Worm (Caenorhabditis elegans) whole organism, mixed stage, embryonic: ENCODE data around the gene col-89.

ENCODE experiments used
- M03D4.4 ChIP-seq: sonication (generic microtip); optimal IDR thresholded peaks from 2 replicates; lab custom pipeline; 2017; ENCODE audit warnings: mild to moderate bottlenecking, missing genetic modification characterization, missing compliant biosample characterization
- bed-3 ChIP-seq: fragments of 200-800 bp; sonication (Bioruptor generic); optimal IDR thresholded peaks from 3 replicates; lab custom pipeline; 2018; ENCODE audit warnings: mild to moderate bottlenecking, missing genetic modification characterization, moderate library complexity, missing compliant biosample characterization
- blmp-1 ChIP-seq: fragments of 150-350 bp; optimal IDR thresholded peaks from 2 replicates; lab custom pipeline; 2014; ENCODE audit warnings: missing biosample characterization, missing genetic modification characterization
- ceh-39 ChIP-seq: fragments of 150-350 bp; optimal IDR thresholded peaks from 2 replicates; lab custom pipeline; 2014; ENCODE audit warnings: missing biosample characterization, missing genetic modification characterization
- ceh-43 ChIP-seq: fragments of 200-800 bp; sonication (Bioruptor generic); optimal IDR thresholded peaks from 2 replicates; lab custom pipeline; 2018; ENCODE audit warnings: mild to moderate bottlenecking, missing genetic modification characterization, moderate library complexity, missing compliant biosample characterization
- ceh-83 ChIP-seq: fragments of 200-800 bp; sonication (Bioruptor generic); optimal IDR thresholded peaks from 2 replicates; lab custom pipeline; 2018; ENCODE audit warnings: mild to moderate bottlenecking, missing genetic modification characterization, missing compliant biosample characterization
- ces-1 ChIP-seq: fragments of 150-350 bp; optimal IDR thresholded peaks from 2 replicates; lab custom pipeline; 2014; ENCODE audit warnings: missing biosample characterization, missing genetic modification reagents, missing genetic modification characterization
- cnd-1 ChIP-seq: fragments of 200-800 bp; sonication (Bioruptor generic); optimal IDR thresholded peaks from 2 replicates; lab custom pipeline; 2018; ENCODE audit warnings: mild to moderate bottlenecking, missing genetic modification characterization, missing compliant biosample characterization
- drap-1 ChIP-seq: fragments of 200-800 bp; sonication (Bioruptor generic); optimal IDR thresholded peaks from 3 replicates; lab custom pipeline; 2018; ENCODE audit warnings: mild to moderate bottlenecking, missing genetic modification characterization, missing compliant biosample characterization
- elt-1 ChIP-seq: sonication (generic microtip); optimal IDR thresholded peaks from 2 replicates; lab custom pipeline; 2017; ENCODE audit warnings: missing genetic modification characterization, mild to moderate bottlenecking, missing compliant biosample characterization, antibody characterized with exemption, moderate library complexity, borderline replicate concordance; ENCODE audit not compliant: insufficient read depth
- elt-3 ChIP-seq: fragments of 150-350 bp; optimal IDR thresholded peaks from 2 replicates; lab custom pipeline; 2014; ENCODE audit warnings: missing biosample characterization, missing genetic modification characterization
- flh-1 ChIP-seq: fragments of 200-800 bp; sonication (Bioruptor generic); optimal IDR thresholded peaks from 2 replicates; lab custom pipeline; 2018; ENCODE audit warnings: mild to moderate bottlenecking, missing genetic modification characterization, moderate library complexity, missing compliant biosample characterization
- ham-2 ChIP-seq: fragments of 200-800 bp; sonication (Bioruptor generic); optimal IDR thresholded peaks from 2 replicates; lab custom pipeline; 2018; ENCODE audit warnings: mild to moderate bottlenecking, missing genetic modification characterization, missing compliant biosample characterization
- hlh-1 ChIP-seq: fragments of 150-350 bp; optimal IDR thresholded peaks from 2 replicates; lab custom pipeline; 2014; ENCODE audit warnings: missing biosample characterization, missing genetic modification reagents, missing genetic modification characterization
- lin-13 ChIP-seq: fragments of 150-350 bp; optimal IDR thresholded peaks from 2 replicates; lab custom pipeline; 2014; ENCODE audit warnings: missing biosample characterization, missing genetic modification characterization
- lin-32 ChIP-seq: fragments of 200-800 bp; sonication (Bioruptor generic); optimal IDR thresholded peaks from 2 replicates; lab custom pipeline; 2018; ENCODE audit warnings: mild to moderate bottlenecking, missing genetic modification characterization, missing compliant biosample characterization
- lsy-2 ChIP-seq: fragments of 150-350 bp; optimal IDR thresholded peaks from 2 replicates; lab custom pipeline; 2014; ENCODE audit warnings: missing biosample characterization, missing genetic modification characterization
- mab-5 ChIP-seq: fragments of 150-350 bp; optimal IDR thresholded peaks from 2 replicates; lab custom pipeline; 2014; ENCODE audit warnings: missing biosample characterization, missing genetic modification characterization
- mep-1 ChIP-seq: fragments of 150-350 bp; optimal IDR thresholded peaks from 2 replicates; lab custom pipeline; 2017; ENCODE audit warnings: missing biosample characterization, missing genetic modification reagents, missing genetic modification characterization, inconsistent platforms
- mls-2 ChIP-seq: sonication (generic microtip); optimal IDR thresholded peaks from 2 replicates; lab custom pipeline; 2016; ENCODE audit warnings: mild to moderate bottlenecking, missing genetic modification characterization, moderate library complexity, missing compliant biosample characterization
- nhr-12 ChIP-seq: fragments of 150-350 bp; optimal IDR thresholded peaks from 2 replicates; lab custom pipeline; 2014; ENCODE audit warnings: missing biosample characterization, missing genetic modification characterization
- nhr-2 ChIP-seq: fragments of 150-350 bp; optimal IDR thresholded peaks from 2 replicates; lab custom pipeline; 2014; ENCODE audit warnings: missing biosample characterization, missing genetic modification characterization
- nhr-237 ChIP-seq: fragments of 150-350 bp; optimal IDR thresholded peaks from 2 replicates; lab custom pipeline; 2014; ENCODE audit warnings: missing biosample characterization, missing genetic modification characterization
- nhr-28 ChIP-seq: fragments of 150-350 bp; optimal IDR thresholded peaks from 2 replicates; lab custom pipeline; 2014; ENCODE audit warnings: missing biosample characterization, missing genetic modification characterization
- nhr-76 ChIP-seq: sonication (generic microtip); optimal IDR thresholded peaks from 2 replicates; lab custom pipeline; 2017; ENCODE audit warnings: missing biosample characterization, missing genetic modification characterization
- pha-4 ChIP-seq: fragments of 150-350 bp; optimal IDR thresholded peaks from 2 replicates; lab custom pipeline; 2018; ENCODE audit warnings: missing biosample characterization, missing genetic modification reagents, missing genetic modification characterization
- sem-2 ChIP-seq: fragments of 200-800 bp; sonication (Bioruptor generic); optimal IDR thresholded peaks from 2 replicates; lab custom pipeline; 2018; ENCODE audit warnings: mild to moderate bottlenecking, missing genetic modification characterization, missing compliant biosample characterization
- snpc-4 ChIP-seq: fragments of 150-350 bp; optimal IDR thresholded peaks from 2 replicates; lab custom pipeline; 2014; ENCODE audit warnings: missing biosample characterization, missing genetic modification characterization
- sptf-1 ChIP-seq: sonication (generic microtip); optimal IDR thresholded peaks from 2 replicates; lab custom pipeline; 2017; ENCODE audit warnings: mild to moderate bottlenecking, missing genetic modification characterization, moderate library complexity, missing compliant biosample characterization
- tbx-8 ChIP-seq: fragments of 200-800 bp; sonication (Bioruptor generic); optimal IDR thresholded peaks from 2 replicates; lab custom pipeline; 2018; ENCODE audit warnings: mild to moderate bottlenecking, missing genetic modification characterization, moderate library complexity, missing compliant biosample characterization
- unc-120 ChIP-seq: sonication (generic microtip); optimal IDR thresholded peaks from 2 replicates; lab custom pipeline; 2017; ENCODE audit warnings: missing genetic modification characterization, missing compliant biosample characterization; ENCODE audit not compliant: poor library complexity, severe bottlenecking
- unc-39 ChIP-seq: fragments of 150-350 bp; optimal IDR thresholded peaks from 2 replicates; lab custom pipeline; 2014; ENCODE audit warnings: missing biosample characterization, missing genetic modification characterization
- unc-62 ChIP-seq: fragments of 150-350 bp; optimal IDR thresholded peaks from 2 replicates; lab custom pipeline; 2014; ENCODE audit warnings: missing biosample characterization, missing genetic modification reagents, missing genetic modification characterization
- zip-8 ChIP-seq: fragments of 150-350 bp; optimal IDR thresholded peaks from 2 replicates; lab custom pipeline; 2014; ENCODE audit warnings: missing biosample characterization, missing genetic modification characterization
- ztf-11 ChIP-seq: fragments of 150-350 bp; optimal IDR thresholded peaks from 2 replicates; lab custom pipeline; 2014; ENCODE audit warnings: missing biosample characterization, missing genetic modification characterization

The col-89 gene

ce11 chrIII:4785714-4786113, 37.8 kb downstream of the col-89 start, which contains the start of gene mel-28:
mel-28 (plus strand) TSS chrIII:4786080.
- TF ChIP-seq unc-62 (GFP tag; lab: Kevin White, UChicago) = no peak
- TF ChIP-seq sptf-1 (tag; lab: Kevin White, UChicago) = no peak

DNA sequence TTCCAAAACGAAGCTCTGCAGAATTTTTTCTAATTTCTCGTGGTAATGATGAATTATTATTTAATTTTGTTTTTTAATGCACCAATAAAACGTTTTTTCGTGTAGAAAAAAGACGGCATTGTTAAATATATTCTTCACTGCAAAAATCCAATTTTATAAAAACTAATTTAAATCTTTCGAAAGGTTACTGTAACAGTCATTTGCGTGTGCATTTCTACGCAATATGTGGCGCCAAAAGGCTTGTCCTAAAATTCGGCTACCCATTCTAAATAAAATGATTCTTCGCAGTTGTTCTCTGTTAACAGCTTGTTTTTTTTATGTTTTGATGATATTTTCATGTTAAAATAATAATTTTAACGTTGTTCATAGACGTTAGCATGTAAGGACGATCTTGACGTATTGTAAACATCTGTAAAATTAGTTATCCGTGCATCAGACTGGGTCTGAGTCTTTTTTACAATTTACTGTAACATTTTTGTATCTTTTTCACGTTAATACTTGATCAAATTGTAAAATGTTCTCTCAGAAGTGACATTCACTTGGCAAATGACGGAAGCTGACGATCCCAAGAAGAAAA, 44.7 kb downstream of the col-89 start, which contains the start of gene mip-1:
TSS of gene mip-1 (plus strand) at position 527 of the 577 bp plus-strand sequence.
- TF ChIP-seq tbx-8 (no peak), ces-1 (GFP tag; lab: Kevin White, UChicago) (no peak), drap-1 (GFP tag; lab: Kevin White, UChicago) (no peak), ham-2 (GFP tag; lab: Kevin White, UChicago) (no peak), mls-2 (tag; lab: Kevin White, UChicago) (no peak), ceh-83 (GFP tag; lab: Kevin White, UChicago) (no peak), snpc-4 (no peak), nhr-2 (tag; lab: Kevin White, UChicago) (no peak), sptf-1 (tag; lab: Kevin White, UChicago) (no peak), ztf-11 (tag; lab: Kevin White, UChicago) (no peak), mab-5 (tag; lab: Kevin White, UChicago) (no peak), unc-39 (tag; lab: Kevin White, UChicago) (no peak), bed-3 (GFP tag; lab: Kevin White, UChicago) (no peak), elt-1 (no peak), ceh-43 (no peak), nhr-237 (tag; lab: Kevin White, UChicago) (no peak), hlh-1 (tag; lab: Kevin White, UChicago) (no peak), cnd-1 (tag; lab: Kevin White, UChicago) (no peak), flh-1 (no peak), lsy-2 (tag; lab: Kevin White, UChicago) (no peak)

DNA sequence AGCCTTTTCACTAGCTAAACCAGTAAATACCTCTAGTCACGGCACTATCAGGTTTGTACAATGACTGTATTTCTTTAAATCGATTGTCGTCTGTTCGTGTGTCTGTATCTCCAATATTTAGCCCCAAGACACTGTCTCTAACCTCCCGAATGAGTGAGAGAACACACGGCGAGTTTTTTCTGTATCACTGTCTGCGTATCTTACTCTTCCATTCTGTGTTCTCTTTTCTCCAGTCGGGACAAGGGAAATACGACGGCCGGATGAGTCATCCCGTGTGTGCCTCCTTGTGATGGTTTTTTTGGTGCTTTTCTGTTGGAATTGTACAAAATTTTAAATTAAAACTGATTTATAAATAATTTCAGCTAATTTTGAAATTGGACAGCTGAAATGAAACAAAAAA, 48.1 kb downstream of the col-89 start:
- TF ChIP-seq lin-32 (GFP tag; lab: Kevin White, UChicago) (no peak), mep-1 (tag; lab: Kevin White, UChicago) (peak; percentile 42), flh-1 (no peak), elt-1 (no peak), nhr-76 (tag; lab: Kevin White, UChicago) (no peak), lsy-2 (tag; lab: Kevin White, UChicago) (peak; percentile 14), ceh-83 (GFP tag; lab: Kevin White, UChicago) (no peak), tbx-8 (no peak), ztf-11 (tag; lab: Kevin White, UChicago) (no peak), sem-2 (GFP tag; lab: Kevin White, UChicago) (no peak), ham-2 (GFP tag; lab: Kevin White, UChicago) (no peak), unc-120 (tag; lab: Kevin White, UChicago) (no peak), nhr-237 (tag; lab: Kevin White, UChicago) (peak; percentile 68), sptf-1 (tag; lab: Kevin White, UChicago) (no peak), ceh-39 (peak; percentile 69), unc-62 (GFP tag; lab: Kevin White, UChicago) (no peak), nhr-12 (tag; lab: Kevin White, UChicago) (no peak), mab-5 (tag; lab: Kevin White, UChicago) (no peak), mls-2 (tag; lab: Kevin White, UChicago) (no peak), nhr-28 (tag; lab: Kevin White, UChicago) (no peak), ces-1 (GFP tag; lab: Kevin White, UChicago) (no peak), elt-3 (no peak), lin-13 (tag; lab: Kevin White, UChicago) (no peak), drap-1 (GFP tag; lab: Kevin White, UChicago) (no peak), unc-39 (tag; lab: Kevin White, UChicago) (no peak), M03D4.4 (no peak), hlh-1 (tag; lab: Kevin White, UChicago) (peak; percentile 16), blmp-1 (tag; lab: Kevin White, UChicago) (no peak), zip-8 (tag; lab: Kevin White, UChicago) (no peak), ceh-43 (no peak), bed-3 (GFP tag; lab: Kevin White, UChicago) (no peak), pha-4 (peak; percentile 68), snpc-4 (no peak), nhr-2 (tag; lab: Kevin White, UChicago) (peak; percentile 31), cnd-1 (tag; lab: Kevin White, UChicago) (no peak)
